Worm (Caenorhabditis elegans) whole organism, L4 larva: ENCODE measurements around the gene ccm-3.

Experiments used
- F26F4.8 ChIP-seq: fragments of 200-800 bp; sonication (Bioruptor generic); conservative IDR thresholded peaks from 2 replicates; pipeline ENCODE4 v1.3.6; 2022; ENCODE audit warnings: missing genetic modification characterization, missing compliant biosample characterization
- F49E8.2 ChIP-seq: sonication (generic microtip); optimal IDR thresholded peaks from 2 replicates; lab custom pipeline; 2016; ENCODE audit warnings: missing compliant biosample characterization, mild to moderate bottlenecking, missing genetic modification characterization, borderline replicate concordance
- Y75B8A.6 ChIP-seq: fragments of 200-800 bp; sonication (Bioruptor generic); IDR thresholded peaks from 2 replicates; pipeline ENCODE4 v1.3.6; 2022; ENCODE audit warnings: missing genetic modification reagents, missing genetic modification characterization, missing compliant biosample characterization
- ZK546.5 ChIP-seq, 2 experiments: sonication (generic microtip); optimal IDR thresholded peaks; 2 replicates each; lab custom pipeline; 2017; ENCODE audit warnings: missing biosample characterization in 2 of 2, missing genetic modification characterization in 2 of 2
- arid-1 ChIP-seq: fragments of 200-800 bp; sonication (Bioruptor generic); conservative IDR thresholded peaks from 2 replicates; pipeline ENCODE4 v1.3.6; 2022; ENCODE audit warnings: missing genetic modification reagents, missing genetic modification characterization, missing compliant biosample characterization
- attf-4 ChIP-seq: sonication (generic microtip); optimal IDR thresholded peaks from 3 replicates; lab custom pipeline; 2017; ENCODE audit warnings: missing biosample characterization, missing genetic modification characterization
- ceh-20 ChIP-seq: fragments of 200-800 bp; sonication (Bioruptor generic); IDR thresholded peaks from 2 replicates; pipeline ENCODE4 v1.3.6; 2022; ENCODE audit warnings: missing genetic modification reagents, missing genetic modification characterization, missing compliant biosample characterization
- ceh-32 ChIP-seq: sonication (generic microtip); optimal IDR thresholded peaks from 2 replicates; lab custom pipeline; 2016; ENCODE audit warnings: mild to moderate bottlenecking, missing genetic modification characterization, missing compliant biosample characterization; ENCODE audit not compliant: poor library complexity
- ceh-44 ChIP-seq: fragments of 200-800 bp; sonication (Bioruptor generic); IDR thresholded peaks from 2 replicates; pipeline ENCODE4 v1.3.6; 2022; ENCODE audit warnings: missing genetic modification reagents, missing genetic modification characterization, missing compliant biosample characterization
- ceh-62 ChIP-seq: sonication (generic microtip); optimal IDR thresholded peaks from 2 replicates; lab custom pipeline; 2017; ENCODE audit warnings: missing biosample characterization, missing genetic modification characterization
- cey-2 ChIP-seq: sonication (generic microtip); optimal IDR thresholded peaks from 3 replicates; lab custom pipeline; 2017; ENCODE audit warnings: missing genetic modification characterization, mild to moderate bottlenecking, missing compliant biosample characterization, antibody characterized with exemption, borderline replicate concordance; ENCODE audit not compliant: insufficient read depth
- daf-12 ChIP-seq: fragments of 150-350 bp; optimal IDR thresholded peaks from 2 replicates; lab custom pipeline; 2014; ENCODE audit warnings: missing biosample characterization, missing genetic modification reagents, missing genetic modification characterization
- daf-16 ChIP-seq, 3 experiments: sonication (generic microtip); optimal IDR thresholded peaks; 2 replicates each; lab custom pipeline; 2016 to 2017; ENCODE audit warnings: missing genetic modification characterization in 3 of 3, missing genetic modification reagents in 3 of 3, mild to moderate bottlenecking in 2 of 3, missing compliant biosample characterization in 2 of 3, missing biosample characterization in 1 of 3, moderate library complexity in 1 of 3
- daf-8 ChIP-seq: fragments of 200-800 bp; sonication (Bioruptor generic); IDR thresholded peaks from 2 replicates; pipeline ENCODE4 v1.3.6; 2022; ENCODE audit warnings: missing genetic modification characterization, missing compliant biosample characterization
- dmd-6 ChIP-seq: fragments of 200-800 bp; sonication (Bioruptor generic); IDR thresholded peaks from 2 replicates; pipeline ENCODE4 v1.3.6; 2022; ENCODE audit warnings: missing genetic modification reagents, missing genetic modification characterization, missing compliant biosample characterization
- duxl-1 ChIP-seq: sonication (generic microtip); optimal IDR thresholded peaks from 2 replicates; lab custom pipeline; 2016; ENCODE audit warnings: mild to moderate bottlenecking, missing genetic modification characterization, moderate library complexity, missing compliant biosample characterization; ENCODE audit not compliant: poor library complexity
- dve-1 ChIP-seq: sonication (generic microtip); optimal IDR thresholded peaks from 2 replicates; lab custom pipeline; 2017; ENCODE audit warnings: antibody characterized with exemption, mild to moderate bottlenecking, missing genetic modification characterization, missing compliant biosample characterization; ENCODE audit not compliant: insufficient read depth
- egl-43 ChIP-seq: fragments of 200-800 bp; sonication (Bioruptor generic); IDR thresholded peaks from 2 replicates; pipeline ENCODE4 v1.3.6; 2022; ENCODE audit warnings: missing genetic modification reagents, missing genetic modification characterization, missing compliant biosample characterization
- hif-1 ChIP-seq, 2 experiments: sonication (generic microtip); optimal IDR thresholded peaks; 2 replicates each; lab custom pipeline; 2016 to 2017; ENCODE audit warnings: missing compliant biosample characterization in 2 of 2, missing genetic modification characterization in 2 of 2, missing genetic modification reagents in 2 of 2, missing genotype in 2 of 2, mild to moderate bottlenecking in 1 of 2
- lir-3 ChIP-seq: sonication (generic microtip); optimal IDR thresholded peaks from 2 replicates; lab custom pipeline; 2016; ENCODE audit warnings: mild to moderate bottlenecking, missing genetic modification characterization, missing compliant biosample characterization
- mes-2 ChIP-seq: sonication (generic microtip); optimal IDR thresholded peaks from 2 replicates; lab custom pipeline; 2016; ENCODE audit warnings: missing genotype, mild to moderate bottlenecking, missing genetic modification characterization, missing compliant biosample characterization; ENCODE audit not compliant: poor library complexity, severe bottlenecking
- mxl-3 ChIP-seq: fragments of 200-800 bp; sonication (Bioruptor generic); optimal IDR thresholded peaks from 2 replicates; lab custom pipeline; 2018; ENCODE audit warnings: mild to moderate bottlenecking, missing genetic modification characterization, missing compliant biosample characterization
- nhr-10 ChIP-seq: fragments of 150-350 bp; optimal IDR thresholded peaks from 2 replicates; lab custom pipeline; 2014; ENCODE audit warnings: missing biosample characterization, missing genetic modification characterization
- nhr-11 ChIP-seq: fragments of 150-350 bp; optimal IDR thresholded peaks from 2 replicates; lab custom pipeline; 2014; ENCODE audit warnings: missing biosample characterization, missing genetic modification characterization
- nhr-25 ChIP-seq: sonication (generic microtip); optimal IDR thresholded peaks from 2 replicates; lab custom pipeline; 2017; ENCODE audit warnings: missing genetic modification characterization, mild to moderate bottlenecking, missing compliant biosample characterization, antibody characterized with exemption, moderate library complexity, borderline replicate concordance; ENCODE audit not compliant: insufficient read depth
- nhr-28 ChIP-seq: fragments of 150-350 bp; optimal IDR thresholded peaks from 2 replicates; lab custom pipeline; 2014; ENCODE audit warnings: missing biosample characterization, missing genetic modification characterization
- nhr-42 ChIP-seq: fragments of 200-800 bp; sonication (Bioruptor generic); IDR thresholded peaks from 2 replicates; pipeline ENCODE4 v1.3.6; 2022; ENCODE audit warnings: missing genetic modification characterization, missing compliant biosample characterization
- nhr-48 ChIP-seq: sonication (generic microtip); optimal IDR thresholded peaks from 2 replicates; lab custom pipeline; 2016; ENCODE audit warnings: mild to moderate bottlenecking, missing genetic modification characterization, missing compliant biosample characterization
- nhr-6 ChIP-seq: fragments of 150-350 bp; optimal IDR thresholded peaks from 2 replicates; lab custom pipeline; 2014; ENCODE audit warnings: missing biosample characterization, missing genetic modification characterization
- nhr-77 ChIP-seq: fragments of 150-350 bp; optimal IDR thresholded peaks from 2 replicates; lab custom pipeline; 2014; ENCODE audit warnings: missing biosample characterization, missing genetic modification characterization
- saeg-2 ChIP-seq: fragments of 200-800 bp; sonication (Bioruptor generic); IDR thresholded peaks from 2 replicates; pipeline ENCODE4 v1.3.6; 2022; ENCODE audit warnings: missing genetic modification reagents, missing genetic modification characterization, missing compliant biosample characterization
- spr-1 ChIP-seq: sonication (generic microtip); optimal IDR thresholded peaks from 2 replicates; lab custom pipeline; 2016; ENCODE audit warnings: mild to moderate bottlenecking, missing genetic modification characterization, missing compliant biosample characterization
- tra-1 ChIP-seq: fragments of 200-800 bp; sonication (Bioruptor generic); IDR thresholded peaks from 2 replicates; pipeline ENCODE4 v1.3.6; 2022; ENCODE audit warnings: missing genetic modification reagents, missing genetic modification characterization, missing compliant biosample characterization
- unc-39 ChIP-seq: sonication (generic microtip); optimal IDR thresholded peaks from 2 replicates; lab custom pipeline; 2017; ENCODE audit warnings: missing biosample characterization, missing genetic modification characterization
- unc-62 ChIP-seq, 3 experiments: fragments of 150-350 bp in 1 of 3; sonication (generic microtip); optimal IDR thresholded peaks in 2 of 3; peaks in 1 of 3; 1 replicate in 1 of 3; 2 replicates in 2 of 3; lab custom pipeline; 2014 to 2017; ENCODE audit warnings: missing biosample characterization in 3 of 3, missing genetic modification characterization in 3 of 3, missing genetic modification reagents in 3 of 3, missing genotype in 1 of 3
- zfp-3 ChIP-seq: fragments of 200-800 bp; sonication (Bioruptor generic); conservative IDR thresholded peaks from 2 replicates; pipeline ENCODE4 v1.3.6; 2022; ENCODE audit warnings: missing genetic modification reagents, missing genetic modification characterization, missing compliant biosample characterization

Gene ccm-3

DNA sequence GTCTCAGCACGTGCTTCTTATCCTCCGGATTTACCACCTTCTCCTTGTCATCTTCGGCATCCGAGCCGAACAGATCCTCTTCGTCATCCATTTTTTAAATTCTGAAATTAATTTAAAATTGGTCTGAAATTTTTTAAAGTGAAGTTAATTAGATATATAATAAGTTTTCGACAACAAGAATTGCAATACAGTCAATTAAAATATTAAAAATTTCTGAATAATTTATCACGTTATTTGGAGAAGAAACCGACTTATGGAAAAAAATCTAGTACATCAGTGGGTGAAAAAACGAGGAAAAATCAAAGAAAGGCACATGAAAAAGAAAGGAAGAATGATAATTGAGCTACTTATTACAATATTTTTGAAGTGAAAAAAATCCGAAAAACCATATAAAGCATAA, 1.6 kb downstream of the ccm-3 start, which contains the start of gene taf-13:
Gene taf-13 (minus strand): TSS at position 101 of the 400 bp plus-strand sequence.
- TF ChIP-seq daf-12 = no peak
- TF ChIP-seq F49E8.2 = no peak
- no peak for TF ChIP-seq unc-39
- TF ChIP-seq dmd-6 (GFP tag; lab: Robert Waterston, UW) = no peak
- TF ChIP-seq nhr-25 (tag; lab: Kevin White, UChicago) = no peak
- no peak for TF ChIP-seq arid-1 (GFP tag; lab: Robert Waterston, UW)
- TF ChIP-seq ceh-20 = no peak
- TF ChIP-seq Y75B8A.6 (GFP tag; lab: Robert Waterston, UW) = no peak
- TF ChIP-seq spr-1 (tag; lab: Kevin White, UChicago) = no peak
- no peak for TF ChIP-seq egl-43 (GFP tag; lab: Robert Waterston, UW)
- no peak for TF ChIP-seq mxl-3 (GFP tag; lab: Kevin White, UChicago)

DNA sequence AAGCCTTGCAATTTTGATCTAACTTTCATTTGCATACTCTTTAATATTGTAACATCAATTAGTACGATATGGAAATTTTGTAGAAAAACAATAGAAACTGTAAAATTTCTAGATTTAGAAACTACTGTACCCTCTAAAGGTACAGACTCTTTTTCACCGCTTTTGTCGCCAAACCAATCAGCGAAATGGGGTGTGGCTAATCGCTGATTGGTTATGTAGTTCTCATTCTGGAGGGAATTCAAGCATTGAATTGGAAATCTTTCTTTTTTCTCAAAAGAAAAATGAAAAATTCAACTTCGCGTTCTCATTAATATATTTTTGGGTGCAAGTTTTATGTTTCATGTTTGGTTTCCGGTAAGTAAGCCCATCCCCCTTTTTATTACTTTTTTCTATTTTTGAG, 3.5 kb downstream of the ccm-3 start:
- TF ChIP-seq ZK546.5 (tag; optimal IDR thresholded peaks at IDR 0.05; lab: Kevin White, UChicago) (no peak), nhr-77 (no peak), ceh-62 (tag; lab: Kevin White, UChicago) (no peak), unc-62 (GFP tag; optimal IDR thresholded peaks at IDR 0.05 in 1 of 2; lab: Kevin White, UChicago) (no peak), unc-62 (tag; optimal IDR thresholded peaks at IDR 0.05; lab: Kevin White, UChicago) (no peak), daf-16 (GFP tag; optimal IDR thresholded peaks at IDR 0.05; lab: Kevin White, UChicago) (no peak), daf-16 (tag; optimal IDR thresholded peaks at IDR 0.05; lab: Kevin White, UChicago) (no peak), tra-1 (GFP tag; lab: Robert Waterston, UW) (no peak), ceh-44 (no peak), nhr-11 (no peak), nhr-42 (GFP tag; lab: Robert Waterston, UW) (no peak), F26F4.8 (no peak), nhr-25 (tag; lab: Kevin White, UChicago) (no peak), lir-3 (tag; lab: Kevin White, UChicago) (no peak), zfp-3 (no peak), mes-2 (no peak)

DNA sequence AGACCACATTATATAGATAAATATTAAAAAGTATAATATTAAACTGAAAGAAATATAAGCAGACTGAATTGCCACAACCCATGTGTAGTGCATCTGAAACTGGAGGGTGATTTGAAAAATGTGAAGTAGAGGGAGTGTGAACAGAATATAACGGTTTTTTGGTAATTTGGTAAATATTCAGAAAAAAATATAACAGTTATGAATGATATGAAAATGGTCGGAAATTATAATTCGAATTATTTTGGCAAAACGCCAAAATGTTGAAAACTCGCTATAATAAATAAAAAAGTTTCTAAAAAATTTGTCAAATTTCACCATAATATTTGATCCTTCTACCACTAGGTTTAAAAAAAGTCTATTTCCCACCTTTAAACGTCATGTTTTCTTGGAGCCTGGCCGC, 4.9 kb downstream of the ccm-3 start, which contains the start of gene srv-2:
Gene srv-2 (minus strand): TSS at position 101 of the 400 bp plus-strand sequence.
- TF ChIP-seq nhr-48 (no peak), nhr-6 (tag; lab: Kevin White, UChicago) (no peak), dve-1 (no peak), daf-8 (GFP tag; lab: Robert Waterston, UW) (no peak), saeg-2 (no peak), attf-4 (tag; lab: Kevin White, UChicago) (no peak), lir-3 (tag; lab: Kevin White, UChicago) (no peak), cey-2 (no peak), tra-1 (GFP tag; lab: Robert Waterston, UW) (no peak), duxl-1 (tag; lab: Kevin White, UChicago) (no peak), nhr-28 (tag; lab: Kevin White, UChicago) (no peak), hif-1 (tag; optimal IDR thresholded peaks at IDR 0.05; lab: Kevin White, UChicago) (no peak), nhr-10 (tag; lab: Kevin White, UChicago) (no peak), ceh-32 (tag; lab: Kevin White, UChicago) (no peak)
